Worm (Caenorhabditis elegans) whole organism, L1 larva: ENCODE results near the gene F13A2.5.
A peak's percentile ranks its signal among the peaks of the same experiment; 100 is the strongest.

Source experiments
- C04F5.9 ChIP-seq: sonication (generic microtip); optimal IDR thresholded peaks from 2 replicates; lab custom pipeline; 2016; ENCODE audit warnings: missing genetic modification characterization, missing compliant biosample characterization
- C16A3.4 ChIP-seq: fragments of 150-350 bp; optimal IDR thresholded peaks from 2 replicates; lab custom pipeline; 2014; ENCODE audit warnings: missing biosample characterization, missing genetic modification characterization
- C34B4.2 ChIP-seq: sonication (generic microtip); optimal IDR thresholded peaks from 2 replicates; lab custom pipeline; 2017; ENCODE audit warnings: mild to moderate bottlenecking, missing genetic modification characterization, missing compliant biosample characterization
- F16B12.6 ChIP-seq: fragments of 150-350 bp; optimal IDR thresholded peaks from 2 replicates; lab custom pipeline; 2014; ENCODE audit warnings: missing biosample characterization, missing genetic modification characterization
- Y116A8C.19 ChIP-seq: sonication (generic microtip); optimal IDR thresholded peaks from 2 replicates; lab custom pipeline; 2016; ENCODE audit warnings: missing compliant biosample characterization, missing genetic modification characterization, borderline replicate concordance
- ama-1 ChIP-seq: fragments of 150-350 bp; optimal IDR thresholded peaks from 2 replicates; lab custom pipeline; 2014
- blmp-1 ChIP-seq: fragments of 150-350 bp; optimal IDR thresholded peaks from 2 replicates; lab custom pipeline; 2014; ENCODE audit warnings: missing biosample characterization, missing genetic modification characterization
- ceh-63 ChIP-seq: fragments of 200-800 bp; sonication (Bioruptor generic); optimal IDR thresholded peaks from 2 replicates; lab custom pipeline; 2018; ENCODE audit warnings: mild to moderate bottlenecking, missing genetic modification characterization, missing compliant biosample characterization
- ceh-82 ChIP-seq, 3 experiments: fragments of 150-350 bp in 1 of 3; sonication (generic microtip) in 2 of 3; optimal IDR thresholded peaks; 2 replicates each; lab custom pipeline; 2014 to 2017; ENCODE audit warnings: missing biosample characterization in 3 of 3, missing genetic modification characterization in 3 of 3
- ceh-88 ChIP-seq: fragments of 200-800 bp; sonication (Bioruptor generic); IDR thresholded peaks from 2 replicates; pipeline ENCODE4 v1.3.6; 2022; ENCODE audit warnings: missing genetic modification characterization, missing compliant biosample characterization
- dsc-1 ChIP-seq: sonication (generic microtip); optimal IDR thresholded peaks from 2 replicates; lab custom pipeline; 2016; ENCODE audit warnings: mild to moderate bottlenecking, missing genetic modification characterization, missing compliant biosample characterization
- efl-1 ChIP-seq, 4 experiments: fragments of 150-350 bp; optimal IDR thresholded peaks in 3 of 4; peaks in 1 of 4; 1 replicate in 1 of 4; 2 replicates in 3 of 4; lab custom pipeline; 2014; ENCODE audit warnings: missing biosample characterization in 2 of 4, missing genetic modification characterization in 2 of 4, missing genetic modification reagents in 2 of 4
- elt-2 ChIP-seq: sonication (generic microtip); optimal IDR thresholded peaks from 2 replicates; lab custom pipeline; 2016; ENCODE audit warnings: missing genetic modification characterization, mild to moderate bottlenecking, inconsistent platforms, missing compliant biosample characterization, missing genetic modification reagents
- elt-3 ChIP-seq, 6 experiments: fragments of 150-350 bp in 1 of 6; sonication (generic microtip); optimal IDR thresholded peaks; 2 replicates each; lab custom pipeline; 2017 to 2018; ENCODE audit warnings: missing biosample characterization in 6 of 6, missing genetic modification characterization in 6 of 6, inconsistent platforms in 1 of 6
- fkh-10 ChIP-seq: sonication (generic microtip); optimal IDR thresholded peaks from 2 replicates; lab custom pipeline; 2017; ENCODE audit warnings: missing biosample characterization, missing genetic modification reagents, missing genetic modification characterization
- hlh-17 ChIP-seq: fragments of 200-800 bp; sonication (Bioruptor generic); optimal IDR thresholded peaks from 2 replicates; lab custom pipeline; 2018; ENCODE audit warnings: missing genetic modification characterization, mild to moderate bottlenecking, missing compliant biosample characterization, moderate library complexity, borderline replicate concordance
- isw-1 ChIP-seq: fragments of 200-800 bp; sonication (Bioruptor generic); IDR thresholded peaks from 2 replicates; pipeline ENCODE4 v1.3.6; 2022; ENCODE audit warnings: missing genetic modification characterization, missing compliant biosample characterization
- lin-13 ChIP-seq: fragments of 150-350 bp; optimal IDR thresholded peaks from 2 replicates; lab custom pipeline; 2014; ENCODE audit warnings: missing biosample characterization, missing genetic modification reagents, missing genetic modification characterization
- lin-35 ChIP-seq, 2 experiments: fragments of 150-350 bp; optimal IDR thresholded peaks; 2 replicates each; lab custom pipeline; 2014; ENCODE audit warnings: missing biosample characterization in 2 of 2, missing genetic modification characterization in 2 of 2, missing genetic modification reagents in 2 of 2
- lir-3 ChIP-seq: sonication (generic microtip); optimal IDR thresholded peaks from 2 replicates; lab custom pipeline; 2016; ENCODE audit warnings: mild to moderate bottlenecking, missing genetic modification characterization, moderate library complexity, missing compliant biosample characterization; ENCODE audit not compliant: poor library complexity
- mef-2 ChIP-seq: fragments of 150-350 bp; optimal IDR thresholded peaks from 2 replicates; lab custom pipeline; 2014; ENCODE audit warnings: missing biosample characterization, missing genetic modification characterization
- nhr-20 ChIP-seq: sonication (generic microtip); optimal IDR thresholded peaks from 2 replicates; lab custom pipeline; 2016; ENCODE audit warnings: mild to moderate bottlenecking, missing genetic modification characterization, missing compliant biosample characterization
- nhr-71 ChIP-seq: sonication (generic microtip); optimal IDR thresholded peaks from 2 replicates; lab custom pipeline; 2016; ENCODE audit warnings: mild to moderate bottlenecking, missing genetic modification characterization, moderate library complexity, missing compliant biosample characterization
- nhr-84 ChIP-seq: sonication (generic microtip); optimal IDR thresholded peaks from 2 replicates; lab custom pipeline; 2017; ENCODE audit warnings: missing biosample characterization, missing genetic modification characterization
- nhr-85 ChIP-seq: sonication (generic microtip); peaks from one replicate; lab custom pipeline; 2016; ENCODE audit warnings: missing genetic modification characterization, inconsistent platforms, missing compliant biosample characterization
- pax-3 ChIP-seq: fragments of 200-800 bp; sonication (Bioruptor generic); optimal IDR thresholded peaks from 2 replicates; lab custom pipeline; 2018; ENCODE audit warnings: mild to moderate bottlenecking, missing genetic modification characterization, moderate library complexity, missing compliant biosample characterization
- pqm-1 ChIP-seq: sonication (generic microtip); optimal IDR thresholded peaks from 3 replicates; lab custom pipeline; 2017; ENCODE audit warnings: missing biosample characterization, missing genetic modification characterization
- skn-1 ChIP-seq: fragments of 150-350 bp; optimal IDR thresholded peaks from 2 replicates; lab custom pipeline; 2014; ENCODE audit warnings: missing biosample characterization, missing genetic modification characterization
- sox-4 ChIP-seq: sonication (generic microtip); optimal IDR thresholded peaks from 2 replicates; lab custom pipeline; 2016; ENCODE audit warnings: missing genetic modification characterization, missing compliant biosample characterization
- sup-37 ChIP-seq: fragments of 200-800 bp; sonication (Bioruptor generic); optimal IDR thresholded peaks from 2 replicates; lab custom pipeline; 2018; ENCODE audit warnings: mild to moderate bottlenecking, missing genetic modification characterization, missing compliant biosample characterization
- swsn-7 ChIP-seq: sonication (generic microtip); optimal IDR thresholded peaks from 2 replicates; lab custom pipeline; 2016; ENCODE audit warnings: missing genetic modification characterization, missing compliant biosample characterization
- tlp-1 ChIP-seq: fragments of 150-350 bp; optimal IDR thresholded peaks from 2 replicates; lab custom pipeline; 2014; ENCODE audit warnings: missing biosample characterization, missing genetic modification characterization
- unc-30 ChIP-seq: sonication (generic microtip); optimal IDR thresholded peaks from 2 replicates; lab custom pipeline; 2017; ENCODE audit warnings: missing biosample characterization, missing genetic modification characterization
- unc-62 ChIP-seq: fragments of 150-350 bp; optimal IDR thresholded peaks from 2 replicates; lab custom pipeline; 2014; ENCODE audit warnings: missing biosample characterization, missing genetic modification reagents, missing genetic modification characterization
- unc-98 ChIP-seq: fragments of 200-800 bp; sonication (Bioruptor generic); IDR thresholded peaks from 2 replicates; pipeline ENCODE4 v1.3.6; 2022; ENCODE audit warnings: missing genetic modification characterization, missing compliant biosample characterization
- vab-15 ChIP-seq: sonication (generic microtip); optimal IDR thresholded peaks from 2 replicates; lab custom pipeline; 2017; ENCODE audit warnings: missing genotype, mild to moderate bottlenecking, missing genetic modification characterization, missing compliant biosample characterization
- xbp-1 ChIP-seq: sonication (generic microtip); optimal IDR thresholded peaks from 2 replicates; lab custom pipeline; 2016; ENCODE audit warnings: missing genetic modification characterization, missing compliant biosample characterization
- ztf-11 ChIP-seq, 2 experiments: sonication (generic microtip); optimal IDR thresholded peaks; 2 replicates each; lab custom pipeline; 2016 to 2017; ENCODE audit warnings: missing genetic modification characterization in 2 of 2, missing biosample characterization in 1 of 2, missing compliant biosample characterization in 1 of 2

Gene F13A2.5

DNA sequence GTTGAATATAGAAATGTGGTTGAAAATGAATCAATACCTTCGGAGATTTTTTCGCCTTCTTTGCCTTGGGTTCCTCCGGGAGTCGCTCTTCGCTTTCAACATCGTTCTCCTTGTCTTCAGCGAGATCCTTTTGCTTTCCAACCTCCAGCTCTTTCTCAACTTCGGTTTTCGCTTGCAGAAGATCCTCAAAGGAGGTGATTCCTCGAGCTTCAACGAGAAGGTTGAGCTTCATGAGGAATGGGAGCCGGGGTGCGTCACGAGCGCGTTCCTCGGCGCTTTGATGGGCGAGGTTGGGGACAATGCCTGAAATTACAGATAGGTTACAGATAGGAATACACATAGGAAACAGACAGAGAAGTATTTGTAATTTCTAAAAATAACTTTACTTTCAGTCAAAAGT, 2.9 kb downstream of the F13A2.5 start:
- TF ChIP-seq nhr-84 (tag; lab: Kevin White, UChicago), result no peak
- TF ChIP-seq efl-1 (optimal IDR thresholded peaks at IDR 0.05; lab: Kevin White, UChicago), result no peak
- TF ChIP-seq efl-1 (GFP tag; optimal IDR thresholded peaks at IDR 0.05 in 1 of 2; lab: Kevin White, UChicago), result peak in 1 of 2 experiments; percentile 38

ce11 chrV:4398127-4398526, 3.6 kb downstream of the F13A2.5 start:
- TF ChIP-seq fkh-10 (no peak), efl-1 (optimal IDR thresholded peaks at IDR 0.05; lab: Kevin White, UChicago) (no peak), efl-1 (GFP tag; optimal IDR thresholded peaks at IDR 0.05 in 1 of 2; lab: Kevin White, UChicago) (peak in 1 of 2 experiments; percentile 50)

DNA sequence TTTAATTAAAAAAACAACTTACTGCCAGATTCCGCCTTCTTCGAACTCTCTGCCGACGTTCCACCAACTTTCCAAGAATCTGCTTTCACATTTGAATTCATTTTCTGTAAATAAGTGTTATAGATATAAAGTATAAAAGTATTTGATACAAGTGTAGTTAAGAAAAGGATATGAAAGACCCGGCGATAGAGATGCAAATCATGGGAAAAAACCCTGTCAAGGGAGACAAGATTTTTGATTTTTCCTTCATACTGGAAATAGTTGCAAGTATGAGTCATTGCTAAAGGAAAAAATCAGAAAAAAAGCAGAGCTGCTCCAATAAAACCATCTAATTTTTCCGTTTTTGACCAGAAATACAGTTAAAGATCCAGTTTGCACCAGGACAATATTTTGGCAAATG, 5.5 kb downstream of the F13A2.5 start, which contains the start of gene F13A2.3:
TSS of gene F13A2.3 (minus strand) at position 101 of the 400 bp plus-strand sequence.
- no peak for TF ChIP-seq nhr-20 (tag; lab: Kevin White, UChicago)
- TF ChIP-seq sup-37 (GFP tag; lab: Kevin White, UChicago), result no peak
- no peak for TF ChIP-seq lir-3 (tag; lab: Kevin White, UChicago)
- TF ChIP-seq ama-1 (lab: Kevin White, UChicago), result no peak
- no peak for TF ChIP-seq unc-30 (tag; lab: Kevin White, UChicago)
- no peak for TF ChIP-seq skn-1
- no peak for TF ChIP-seq xbp-1
- no peak for TF ChIP-seq swsn-7 (tag; lab: Kevin White, UChicago)
- TF ChIP-seq C16A3.4 (tag; lab: Kevin White, UChicago), result no peak
- TF ChIP-seq blmp-1 (tag; lab: Kevin White, UChicago), result no peak
- no peak for TF ChIP-seq nhr-85 (tag; lab: Kevin White, UChicago)
- TF ChIP-seq mef-2, result no peak
- no peak for TF ChIP-seq elt-2 (tag; lab: Kevin White, UChicago)
- TF ChIP-seq C34B4.2 (tag; lab: Kevin White, UChicago), result no peak
- no peak for TF ChIP-seq F16B12.6 (tag; lab: Kevin White, UChicago)
- TF ChIP-seq pax-3 (tag; lab: Kevin White, UChicago), result no peak
- TF ChIP-seq tlp-1 (tag; lab: Kevin White, UChicago), result no peak
- no peak for TF ChIP-seq lin-35 (GFP tag; optimal IDR thresholded peaks at IDR 0.05; lab: Kevin White, UChicago)
- no peak for TF ChIP-seq Y116A8C.19 (tag; lab: Kevin White, UChicago)
- TF ChIP-seq, all 84 proteins: peak for 0

DNA sequence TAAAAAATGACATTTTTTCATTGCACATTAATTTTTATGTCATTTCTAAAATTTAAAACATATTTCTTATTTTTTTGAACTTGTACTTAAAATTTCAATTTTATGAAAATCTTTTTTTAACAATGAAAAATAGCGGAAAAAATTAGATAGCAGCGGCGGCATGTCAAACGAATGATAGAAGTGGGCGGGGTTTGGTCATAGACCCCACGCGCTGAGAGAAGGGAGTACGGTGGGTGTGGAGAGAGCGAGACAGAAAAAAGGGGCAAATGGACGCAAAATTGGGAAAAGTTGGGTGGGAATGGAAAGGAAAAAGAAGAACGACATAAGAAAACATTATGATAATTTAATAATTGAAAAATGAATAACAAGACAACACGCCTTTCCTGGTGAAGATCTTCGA, 13.8 kb downstream of the F13A2.5 start:
- TF ChIP-seq ceh-82 (tag; optimal IDR thresholded peaks at IDR 0.05; lab: Kevin White, UChicago), result no peak
- no peak for TF ChIP-seq lir-3 (tag; lab: Kevin White, UChicago)
- TF ChIP-seq efl-1 (optimal IDR thresholded peaks at IDR 0.05; lab: Kevin White, UChicago), result no peak
- TF ChIP-seq efl-1 (GFP tag; optimal IDR thresholded peaks at IDR 0.05 in 1 of 2; lab: Kevin White, UChicago), result no peak
- TF ChIP-seq unc-98 (GFP tag; lab: Robert Waterston, UW), result no peak
- no peak for TF ChIP-seq elt-3 (tag; optimal IDR thresholded peaks at IDR 0.05; lab: Kevin White, UChicago)
- TF ChIP-seq ceh-88 (GFP tag; lab: Robert Waterston, UW), result no peak
- TF ChIP-seq hlh-17, result no peak
- TF ChIP-seq nhr-71 (tag; lab: Kevin White, UChicago), result no peak
- no peak for TF ChIP-seq sox-4 (tag; lab: Kevin White, UChicago)
- no peak for TF ChIP-seq unc-62
- TF ChIP-seq ztf-11 (tag; optimal IDR thresholded peaks at IDR 0.05; lab: Kevin White, UChicago), result no peak
- TF ChIP-seq vab-15 (tag; lab: Kevin White, UChicago), result no peak
- no peak for TF ChIP-seq dsc-1
- no peak for TF ChIP-seq ceh-63 (GFP tag; lab: Kevin White, UChicago)
- TF ChIP-seq lin-13, result no peak
- no peak for TF ChIP-seq pqm-1
- TF ChIP-seq nhr-20 (tag; lab: Kevin White, UChicago), result no peak
- no peak for TF ChIP-seq ama-1 (lab: Kevin White, UChicago)
- TF ChIP-seq C04F5.9 (tag; lab: Kevin White, UChicago), result no peak
- TF ChIP-seq isw-1 (GFP tag; lab: Robert Waterston, UW), result no peak
- TF ChIP-seq, all 84 proteins: peak for 0
